Worm (Caenorhabditis elegans) whole organism, late embryonic: ENCODE measurements around the gene daf-11.

Experiments used
- ceh-19 ChIP-seq: fragments of 200-800 bp; sonication (Bioruptor generic); optimal IDR thresholded peaks from 2 replicates; lab custom pipeline; 2018; ENCODE audit warnings: mild to moderate bottlenecking, missing genetic modification characterization, missing compliant biosample characterization
- nhr-11 ChIP-seq: fragments of 150-350 bp; optimal IDR thresholded peaks from 2 replicates; lab custom pipeline; 2014; ENCODE audit warnings: missing biosample characterization, missing genetic modification characterization
- pat-9 ChIP-seq: fragments of 200-800 bp; sonication (Bioruptor generic); optimal IDR thresholded peaks from 2 replicates; lab custom pipeline; 2018; ENCODE audit warnings: mild to moderate bottlenecking, missing genetic modification characterization, moderate library complexity, missing compliant biosample characterization
- sox-4 ChIP-seq: sonication (generic microtip); optimal IDR thresholded peaks from 2 replicates; lab custom pipeline; 2017; ENCODE audit warnings: mild to moderate bottlenecking, missing genetic modification characterization, inconsistent platforms, missing compliant biosample characterization
- ztf-16 ChIP-seq: sonication (generic microtip); optimal IDR thresholded peaks from 2 replicates; lab custom pipeline; 2017; ENCODE audit warnings: missing genetic modification characterization, missing compliant biosample characterization

- TF ChIP-seq pat-9 (tag; lab: Kevin White, UChicago) (no peak), ceh-19 (no peak), ztf-16 (tag; lab: Kevin White, UChicago) (no peak), sox-4 (no peak), nhr-11 (tag; lab: Kevin White, UChicago) (no peak)
Measured at ce11 chrV:11736896-11737295, 11.0 kb upstream of the daf-11 start, which contains the start of gene spe-42.
